Worm (Caenorhabditis elegans): ENCODE data around the gene T21H3.5.

The T21H3.5 gene

DNA sequence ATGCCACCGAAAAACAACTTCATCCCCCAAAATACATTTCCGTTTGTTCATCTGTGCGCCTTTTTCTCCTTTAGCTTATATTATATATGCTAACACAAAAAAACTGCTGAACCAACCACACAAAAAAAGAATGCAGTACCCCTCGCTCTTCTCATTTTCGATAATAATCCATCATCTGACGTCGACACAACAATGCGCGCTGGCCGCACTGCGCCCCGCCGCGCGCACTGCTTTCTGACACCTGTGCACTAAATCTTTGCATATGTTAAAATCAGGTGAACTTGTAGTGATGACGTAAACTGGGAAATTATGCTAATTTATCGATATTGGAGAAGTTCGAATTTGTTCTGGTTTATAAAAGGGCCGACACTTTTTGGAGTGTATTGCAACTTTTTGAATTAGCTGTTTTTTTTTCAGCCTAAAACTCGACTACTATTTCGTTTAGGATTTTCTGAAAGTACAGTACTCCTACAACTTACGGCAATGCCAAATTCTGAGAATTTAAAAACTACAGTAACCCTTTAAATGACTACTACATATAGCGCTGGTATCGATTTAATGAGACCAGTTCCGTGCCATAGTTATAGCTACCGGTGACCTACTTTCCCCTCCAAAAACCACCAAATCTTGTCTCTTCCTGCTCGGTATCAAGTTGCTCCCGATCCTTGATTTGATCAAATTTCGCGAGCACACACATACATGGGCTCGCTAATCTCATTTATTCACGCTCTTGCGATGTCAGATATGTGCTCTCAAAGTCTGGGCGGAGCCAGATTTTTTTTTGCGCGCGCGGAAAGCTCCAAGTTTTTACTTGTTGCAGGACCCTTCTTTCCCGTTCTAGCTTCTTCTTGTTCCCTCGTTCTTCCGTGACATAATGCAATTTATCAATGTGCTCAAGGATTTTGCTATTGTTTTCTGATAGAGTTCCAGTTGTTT is 14.1 kb downstream of the T21H3.5 start:
- no peak for TF ChIP-seq ceh-36 (tag; optimal IDR thresholded peaks at IDR 0.05)
- TF ChIP-seq tbx-37 (GFP tag; conservative IDR thresholded peaks at IDR 0.05): no peak
- no peak for TF ChIP-seq tra-4 (tag; optimal IDR thresholded peaks at IDR 0.05)
- TF ChIP-seq B0310.2 (tag; optimal IDR thresholded peaks at IDR 0.05): no peak
- no peak for TF ChIP-seq sea-1 (GFP tag; conservative IDR thresholded peaks at IDR 0.05)
- TF ChIP-seq ets-7 (tag; optimal IDR thresholded peaks at IDR 0.05): no peak
- no peak for TF ChIP-seq ama-1 (optimal IDR thresholded peaks at IDR 0.05)
- TF ChIP-seq ceh-13 (GFP tag; optimal IDR thresholded peaks at IDR 0.05): no peak
- TF ChIP-seq flt-1 (GFP tag; IDR thresholded peaks at IDR 0.05): no peak
- no peak for TF ChIP-seq scrt-1 (GFP tag; IDR thresholded peaks at IDR 0.05)
- no peak for TF ChIP-seq F13C5.2 (tag; optimal IDR thresholded peaks at IDR 0.05)
- TF ChIP-seq hmbx-1 (tag; optimal IDR thresholded peaks at IDR 0.05): no peak
- no peak for TF ChIP-seq hmg-4 (GFP tag; optimal IDR thresholded peaks at IDR 0.05)
- no peak for TF ChIP-seq tbx-11 (GFP tag; IDR thresholded peaks at IDR 0.05)
- TF ChIP-seq pes-1 (GFP tag; IDR thresholded peaks at IDR 0.05): no peak
- TF ChIP-seq hnd-1 (tag; optimal IDR thresholded peaks at IDR 0.05): no peak
- no peak for TF ChIP-seq aly-1 (tag; optimal IDR thresholded peaks at IDR 0.05)

ce11 chrV:1142251-1142650 is 21.8 kb downstream of the T21H3.5 start:
- TF ChIP-seq aly-1 (tag; optimal IDR thresholded peaks at IDR 0.05) (no peak), ceh-36 (tag; optimal IDR thresholded peaks at IDR 0.05) (peak; percentile 92)

DNA sequence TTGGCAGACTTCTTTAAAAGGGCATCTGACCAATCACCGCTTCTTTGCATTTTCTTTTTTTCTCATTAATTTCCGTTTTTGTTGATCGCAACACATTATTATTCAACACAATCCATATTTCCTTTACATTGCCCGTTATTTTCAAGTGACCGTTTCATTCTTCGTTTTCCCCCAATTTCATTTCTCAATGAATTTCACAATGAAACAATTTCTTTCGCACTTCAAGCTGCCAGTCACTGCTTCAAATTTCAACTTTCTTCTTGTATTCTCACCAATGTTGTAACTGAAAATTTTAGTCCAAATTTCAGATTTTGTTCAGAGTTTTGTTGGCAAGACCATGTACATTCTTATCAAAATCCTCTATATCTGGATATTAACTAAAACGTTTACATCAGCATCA is 22.7 kb downstream of the T21H3.5 start, which contains the start of gene cutl-22:
TSS of gene cutl-22 (plus strand) at position 301 of the 400 bp plus-strand sequence.
- no peak for TF ChIP-seq scrt-1 (GFP tag; IDR thresholded peaks at IDR 0.05)
- TF ChIP-seq F13C5.2 (tag; optimal IDR thresholded peaks at IDR 0.05): no peak
- no peak for TF ChIP-seq ets-7 (tag; optimal IDR thresholded peaks at IDR 0.05)
- TF ChIP-seq ceh-36 (tag; optimal IDR thresholded peaks at IDR 0.05): no peak
- no peak for TF ChIP-seq ama-1 (optimal IDR thresholded peaks at IDR 0.05)
- no peak for TF ChIP-seq flt-1 (GFP tag; IDR thresholded peaks at IDR 0.05)
- no peak for TF ChIP-seq ceh-13 (GFP tag; optimal IDR thresholded peaks at IDR 0.05)
- TF ChIP-seq hmbx-1 (tag; optimal IDR thresholded peaks at IDR 0.05): no peak
- no peak for TF ChIP-seq hmg-4 (GFP tag; optimal IDR thresholded peaks at IDR 0.05)
- no peak for TF ChIP-seq hnd-1 (tag; optimal IDR thresholded peaks at IDR 0.05)
- TF ChIP-seq B0310.2 (tag; optimal IDR thresholded peaks at IDR 0.05): no peak
- TF ChIP-seq aly-1 (tag; optimal IDR thresholded peaks at IDR 0.05): no peak
- TF ChIP-seq sea-1 (GFP tag; conservative IDR thresholded peaks at IDR 0.05): no peak
- no peak for TF ChIP-seq tbx-37 (GFP tag; conservative IDR thresholded peaks at IDR 0.05)
- no peak for TF ChIP-seq tra-4 (tag; optimal IDR thresholded peaks at IDR 0.05)
- no peak for TF ChIP-seq tbx-11 (GFP tag; IDR thresholded peaks at IDR 0.05)
- no peak for TF ChIP-seq pes-1 (GFP tag; IDR thresholded peaks at IDR 0.05)

- TF ChIP-seq ceh-36 (tag; optimal IDR thresholded peaks at IDR 0.05) (peak; percentile 70), hnd-1 (tag; optimal IDR thresholded peaks at IDR 0.05) (no peak), ceh-13 (GFP tag; optimal IDR thresholded peaks at IDR 0.05) (no peak)
Measured at ce11 chrV:1140806-1141205, 23.3 kb downstream of the T21H3.5 start.

DNA sequence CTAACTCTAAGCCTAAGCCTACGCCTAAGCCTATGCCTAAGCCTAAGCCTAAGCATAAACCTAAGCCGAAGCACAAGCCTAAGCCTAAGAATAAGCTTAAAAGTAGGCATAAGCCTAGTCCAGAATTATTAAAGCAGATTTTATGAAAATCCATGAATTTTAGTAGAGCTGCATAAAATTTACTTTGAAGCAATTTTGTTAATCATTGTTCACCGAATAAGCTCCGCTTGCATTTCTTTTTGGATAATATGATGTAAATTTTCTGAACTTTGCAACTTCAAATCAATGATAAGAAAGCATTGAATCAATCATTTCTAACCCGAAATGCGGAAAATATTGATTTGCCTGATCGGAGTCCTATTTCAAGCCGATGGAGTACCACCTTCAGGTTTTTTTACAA is 29.8 kb downstream of the T21H3.5 start, which contains the start of gene cpr-8:
TSS of gene cpr-8 (plus strand) at position 301 of the 400 bp plus-strand sequence.
- TF ChIP-seq ama-1 (optimal IDR thresholded peaks at IDR 0.05): no peak
- no peak for TF ChIP-seq hmg-4 (GFP tag; optimal IDR thresholded peaks at IDR 0.05)
- no peak for TF ChIP-seq ceh-36 (tag; optimal IDR thresholded peaks at IDR 0.05)
- no peak for TF ChIP-seq F13C5.2 (tag; optimal IDR thresholded peaks at IDR 0.05)
- no peak for TF ChIP-seq hmbx-1 (tag; optimal IDR thresholded peaks at IDR 0.05)
- no peak for TF ChIP-seq tbx-11 (GFP tag; IDR thresholded peaks at IDR 0.05)
- no peak for TF ChIP-seq ets-7 (tag; optimal IDR thresholded peaks at IDR 0.05)
- no peak for TF ChIP-seq scrt-1 (GFP tag; IDR thresholded peaks at IDR 0.05)
- TF ChIP-seq pes-1 (GFP tag; IDR thresholded peaks at IDR 0.05): no peak
- TF ChIP-seq tbx-37 (GFP tag; conservative IDR thresholded peaks at IDR 0.05): no peak
- TF ChIP-seq sea-1 (GFP tag; conservative IDR thresholded peaks at IDR 0.05): no peak
- TF ChIP-seq aly-1 (tag; optimal IDR thresholded peaks at IDR 0.05): no peak
- no peak for TF ChIP-seq B0310.2 (tag; optimal IDR thresholded peaks at IDR 0.05)
- TF ChIP-seq ceh-13 (GFP tag; optimal IDR thresholded peaks at IDR 0.05): no peak
- no peak for TF ChIP-seq tra-4 (tag; optimal IDR thresholded peaks at IDR 0.05)
- no peak for TF ChIP-seq hnd-1 (tag; optimal IDR thresholded peaks at IDR 0.05)

- TF ChIP-seq ceh-13 (GFP tag; optimal IDR thresholded peaks at IDR 0.05) (no peak), scrt-1 (GFP tag; IDR thresholded peaks at IDR 0.05) (no peak), tra-4 (tag; optimal IDR thresholded peaks at IDR 0.05) (no peak), ceh-36 (tag; optimal IDR thresholded peaks at IDR 0.05) (peak; percentile 60)
Measured at ce11 chrV:1133840-1134239, 30.3 kb downstream of the T21H3.5 start, which contains the start of gene cpr-5. Gene cpr-5 (minus strand): TSS chrV:1134036.

DNA sequence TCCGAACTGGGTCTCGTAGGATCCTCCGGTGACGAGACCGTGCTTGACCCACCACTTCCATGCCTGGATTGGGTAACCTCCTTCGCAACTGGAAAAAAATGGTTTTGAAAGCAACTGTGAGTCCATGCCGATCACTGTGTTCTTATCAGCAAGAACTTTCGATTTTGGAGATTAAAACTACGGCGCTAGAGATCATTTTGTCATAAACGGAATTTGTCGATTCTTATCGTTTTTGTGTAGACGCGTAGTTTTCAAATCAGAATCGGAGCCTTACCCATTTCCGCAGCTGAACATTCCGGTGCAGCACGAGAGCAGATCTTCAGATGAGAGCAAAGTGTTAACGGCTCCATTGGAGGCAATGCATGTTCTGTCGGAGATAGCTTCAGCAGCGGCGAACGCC is 30.9 kb downstream of the T21H3.5 start:
- no peak for TF ChIP-seq hnd-1 (tag; optimal IDR thresholded peaks at IDR 0.05)
- no peak for TF ChIP-seq hmbx-1 (tag; optimal IDR thresholded peaks at IDR 0.05)
- TF ChIP-seq ceh-13 (GFP tag; optimal IDR thresholded peaks at IDR 0.05): no peak
- TF ChIP-seq ceh-36 (tag; optimal IDR thresholded peaks at IDR 0.05): no peak
- no peak for TF ChIP-seq tbx-37 (GFP tag; conservative IDR thresholded peaks at IDR 0.05)
- TF ChIP-seq hmg-4 (GFP tag; optimal IDR thresholded peaks at IDR 0.05): no peak
- no peak for TF ChIP-seq ama-1 (optimal IDR thresholded peaks at IDR 0.05)
- no peak for TF ChIP-seq sea-1 (GFP tag; conservative IDR thresholded peaks at IDR 0.05)
- TF ChIP-seq aly-1 (tag; optimal IDR thresholded peaks at IDR 0.05): no peak
- TF ChIP-seq ets-7 (tag; optimal IDR thresholded peaks at IDR 0.05): no peak
- TF ChIP-seq scrt-1 (GFP tag; IDR thresholded peaks at IDR 0.05): no peak
- TF ChIP-seq F13C5.2 (tag; optimal IDR thresholded peaks at IDR 0.05): no peak
- TF ChIP-seq tbx-11 (GFP tag; IDR thresholded peaks at IDR 0.05): no peak
- TF ChIP-seq tra-4 (tag; optimal IDR thresholded peaks at IDR 0.05): no peak
- no peak for TF ChIP-seq flt-1 (GFP tag; IDR thresholded peaks at IDR 0.05)
- no peak for TF ChIP-seq B0310.2 (tag; optimal IDR thresholded peaks at IDR 0.05)
- no peak for TF ChIP-seq pes-1 (GFP tag; IDR thresholded peaks at IDR 0.05)
